Worm (Caenorhabditis elegans): Measurements from ENCODE around the gene F59B10.3.

F59B10.3 gene

DNA sequence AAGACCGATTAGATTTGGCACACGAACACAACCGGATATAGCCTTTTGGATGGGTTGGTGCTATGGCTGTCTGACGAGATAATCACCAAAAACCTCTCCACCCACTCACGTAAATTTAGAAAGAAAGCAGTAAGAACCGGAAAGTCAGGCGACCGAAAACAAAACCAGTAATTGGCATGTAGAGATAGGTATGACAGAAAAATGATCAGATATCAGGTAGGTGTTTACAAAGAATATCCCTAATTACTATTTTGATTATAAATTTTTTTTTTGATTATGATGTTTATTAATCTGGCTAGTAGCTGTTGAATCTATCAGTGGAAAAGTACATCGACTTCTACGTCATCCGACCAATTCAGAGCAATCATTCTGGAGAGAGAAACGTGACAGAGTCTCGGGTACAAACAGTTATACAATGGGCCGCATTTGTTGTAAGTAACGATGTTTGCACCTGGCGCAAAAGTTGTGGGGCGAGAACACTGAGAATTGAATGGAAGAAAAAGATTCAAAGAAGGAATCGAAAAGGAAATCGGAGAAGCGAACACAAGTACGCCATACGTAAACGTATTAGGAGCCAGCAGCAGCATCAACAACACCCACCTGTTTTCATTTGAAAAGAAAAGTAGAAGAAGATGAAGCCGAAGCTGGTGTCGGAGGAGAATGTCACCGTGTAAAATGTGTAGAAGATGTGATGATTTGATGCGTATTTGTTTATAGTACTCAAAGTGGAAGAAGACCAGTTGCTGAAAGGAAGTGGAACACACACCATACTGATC is 40.7 kb downstream of the F59B10.3 start (continued):
- TF ChIP-seq nhr-47 (tag; optimal IDR thresholded peaks at IDR 0.05) (peak; percentile 38), hlh-17 (GFP tag; optimal IDR thresholded peaks at IDR 0.05; ENCODE audit: borderline replicate concordance) (no peak), fkh-10 (GFP tag; optimal IDR thresholded peaks at IDR 0.05) (no peak), ama-1 (optimal IDR thresholded peaks at IDR 0.05) (peak; percentile 25), Y116A8C.19 (tag; optimal IDR thresholded peaks at IDR 0.05; ENCODE audit: borderline replicate concordance) (no peak), fkh-8 (tag; optimal IDR thresholded peaks at IDR 0.05) (peak; percentile 69), nhr-12 (tag; optimal IDR thresholded peaks at IDR 0.05) (no peak), mdl-1 (tag; optimal IDR thresholded peaks at IDR 0.05) (peak in 1 of 2 experiments; percentile 35), lin-15B (tag; optimal IDR thresholded peaks at IDR 0.05) (no peak), grh-1 (GFP tag; IDR thresholded peaks at IDR 0.05) (peak; percentile 57; the same call in 1 of the 2 replicates), unc-62 (GFP tag; optimal IDR thresholded peaks at IDR 0.05) (no peak), aha-1 (tag; optimal IDR thresholded peaks at IDR 0.05) (no peak), vab-15 (tag; optimal IDR thresholded peaks at IDR 0.05) (no peak), sup-37 (GFP tag; optimal IDR thresholded peaks at IDR 0.05) (no peak), nhr-237 (tag; optimal IDR thresholded peaks at IDR 0.05) (no peak), elt-2 (tag; optimal IDR thresholded peaks at IDR 0.05) (peak; percentile 9)

DNA sequence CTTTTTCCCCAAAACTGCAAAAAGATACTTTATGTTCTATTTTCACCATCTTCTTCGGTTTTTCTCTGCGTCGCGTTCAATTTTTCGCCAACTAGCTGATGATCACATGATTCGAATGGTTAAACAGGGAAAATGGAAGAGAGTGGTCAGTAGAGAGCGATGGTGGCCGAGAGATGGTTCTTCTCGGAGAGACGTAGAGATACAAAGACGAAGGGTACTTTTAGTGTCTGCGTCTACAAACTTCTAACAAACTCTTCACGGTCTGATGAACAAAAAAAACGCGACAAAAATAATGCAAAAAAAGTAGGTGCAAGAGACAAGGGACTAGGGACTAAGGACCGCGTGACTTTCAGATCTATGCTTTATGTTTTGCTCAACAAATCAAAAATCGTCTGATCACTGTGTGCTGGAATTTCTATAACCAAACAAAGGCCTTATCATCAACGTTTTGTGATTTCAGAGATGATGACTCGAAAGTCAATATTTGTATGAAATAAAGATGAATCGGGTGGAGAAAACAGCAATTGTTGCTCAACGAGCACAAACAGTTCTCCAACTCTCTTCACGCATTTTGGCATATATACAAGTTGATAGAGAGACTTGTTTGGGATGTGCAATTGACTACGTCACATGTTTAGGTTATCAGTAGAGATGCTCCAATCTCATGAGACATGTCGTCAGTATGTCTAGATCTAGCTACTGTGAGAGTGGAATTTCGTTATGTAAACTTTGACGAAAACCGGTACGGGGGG is 41.8 kb downstream of the F59B10.3 start:
- TF ChIP-seq elt-2 (tag; optimal IDR thresholded peaks at IDR 0.05) = peak; percentile 62
- TF ChIP-seq ceh-88 (GFP tag; IDR thresholded peaks at IDR 0.05) = peak; percentile 76
- TF ChIP-seq nhr-12 (tag; optimal IDR thresholded peaks at IDR 0.05) = no peak
- peak; percentile 84 for TF ChIP-seq dsc-1 (tag; optimal IDR thresholded peaks at IDR 0.05)
- peak; percentile 90 for TF ChIP-seq xbp-1 (tag; optimal IDR thresholded peaks at IDR 0.05)
- peak; percentile 63 for TF ChIP-seq zip-4 (GFP tag; optimal IDR thresholded peaks at IDR 0.05)
- peak; percentile 97 for TF ChIP-seq nhr-20 (tag; optimal IDR thresholded peaks at IDR 0.05)
- peak; percentile 49 for TF ChIP-seq F16B12.6 (tag; optimal IDR thresholded peaks at IDR 0.05)
- peak; percentile 99 for TF ChIP-seq lin-14 (GFP tag; optimal IDR thresholded peaks at IDR 0.05)
- peak; percentile 68 for TF ChIP-seq mab-9 (GFP tag; IDR thresholded peaks at IDR 0.05)
- peak; percentile 89 for TF ChIP-seq nhr-77 (tag; optimal IDR thresholded peaks at IDR 0.05)
- no peak for TF ChIP-seq hlh-4 (tag; optimal IDR thresholded peaks at IDR 0.05)
- TF ChIP-seq dpl-1 (GFP tag; optimal IDR thresholded peaks at IDR 0.05) = peak; percentile 67 to 75 (median 72)
- peak; percentile 92 to 96 for TF ChIP-seq lsy-2 (tag; optimal IDR thresholded peaks at IDR 0.05)
- peak; percentile 95 for TF ChIP-seq ztf-4 (tag; optimal IDR thresholded peaks at IDR 0.05)
- TF ChIP-seq ceh-90 (tag; optimal IDR thresholded peaks at IDR 0.05) = peak; percentile 11
- peak; percentile 87 for TF ChIP-seq aha-1 (tag; optimal IDR thresholded peaks at IDR 0.05)
- TF ChIP-seq fos-1 (tag; optimal IDR thresholded peaks at IDR 0.05) = peak; percentile 91
- TF ChIP-seq grh-1 (GFP tag; IDR thresholded peaks at IDR 0.05) = peak; percentile 93
- peak; percentile 95 for TF ChIP-seq unc-130 (tag; optimal IDR thresholded peaks at IDR 0.05)
- no peak for TF ChIP-seq nhr-76 (tag; optimal IDR thresholded peaks at IDR 0.05)
- peak; percentile 100 for TF ChIP-seq nhr-85 (tag)
- TF ChIP-seq nhr-11 (tag; optimal IDR thresholded peaks at IDR 0.05) = peak; percentile 99
- no peak for TF ChIP-seq hlh-17 (GFP tag; optimal IDR thresholded peaks at IDR 0.05; ENCODE audit: borderline replicate concordance)
- TF ChIP-seq pqm-1 (tag; optimal IDR thresholded peaks at IDR 0.05) = no peak
- peak; percentile 94 for TF ChIP-seq nhr-19 (GFP tag; conservative IDR thresholded peaks at IDR 0.05)
- TF ChIP-seq sptf-1 (tag; optimal IDR thresholded peaks at IDR 0.05) = no peak
- TF ChIP-seq egl-13 (tag; optimal IDR thresholded peaks at IDR 0.05) = peak; percentile 81
- no peak for TF ChIP-seq unc-62 (GFP tag; optimal IDR thresholded peaks at IDR 0.05)
- peak; percentile 77 for TF ChIP-seq snpc-4 (tag; optimal IDR thresholded peaks at IDR 0.05)
- TF ChIP-seq blmp-1 (tag; optimal IDR thresholded peaks at IDR 0.05) = peak; percentile 96
- peak; percentile 21 for TF ChIP-seq vab-15 (tag; optimal IDR thresholded peaks at IDR 0.05)
- no peak for TF ChIP-seq alr-1 (tag; optimal IDR thresholded peaks at IDR 0.05; ENCODE audit: borderline replicate concordance)
- TF ChIP-seq mep-1 (tag; optimal IDR thresholded peaks at IDR 0.05) = peak; percentile 99
- peak; percentile 75 to 94 for TF ChIP-seq egl-27 (tag; optimal IDR thresholded peaks at IDR 0.05)
- no peak for TF ChIP-seq nhr-84 (tag; optimal IDR thresholded peaks at IDR 0.05)
- TF ChIP-seq lir-3 (tag; optimal IDR thresholded peaks at IDR 0.05; ENCODE audit: poor library complexity) = peak; percentile 81
- TF ChIP-seq rnt-1 (tag; optimal IDR thresholded peaks at IDR 0.05) = peak; percentile 88
